Worm (Caenorhabditis elegans): ENCODE data around the gene ZC477.7.

The ZC477.7 gene

DNA sequence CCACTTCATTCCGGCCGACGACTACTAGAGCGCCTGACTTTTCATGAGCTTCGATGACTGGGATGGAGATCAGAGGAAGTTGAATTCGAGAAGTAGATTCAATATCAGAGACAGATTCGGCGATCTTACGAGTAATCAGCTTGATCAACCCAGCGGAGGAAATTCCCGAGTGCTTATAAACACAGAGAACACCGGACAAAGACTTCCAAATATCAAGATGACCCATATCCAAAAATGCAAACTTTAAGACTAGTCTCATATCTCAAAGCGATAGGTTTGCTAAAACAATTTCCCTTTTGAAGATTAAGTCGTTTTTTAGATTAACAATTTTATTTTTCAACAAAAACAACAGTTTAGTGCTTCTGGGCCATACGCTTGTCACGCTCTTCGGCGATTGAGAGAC, 27.9 kb downstream of the ZC477.7 start, which contains the start of gene Y43B11AR.3 (continued):
- TF ChIP-seq F57A8.1 (GFP tag; optimal IDR thresholded peaks at IDR 0.05) (no peak), ZK185.1 (tag; optimal IDR thresholded peaks at IDR 0.05; ENCODE audit: poor library complexity, severe bottlenecking) (no peak), madf-3 (GFP tag; IDR thresholded peaks at IDR 0.05) (peak; percentile 93), him-1 (tag; optimal IDR thresholded peaks at IDR 0.05) (peak; percentile 9), xnd-1 (tag; optimal IDR thresholded peaks at IDR 0.05) (peak; percentile 50), snpc-1.1 (tag; optimal IDR thresholded peaks at IDR 0.05; ENCODE audit: insufficient read depth) (peak; percentile 80), unc-130 (GFP tag; optimal IDR thresholded peaks at IDR 0.05) (peak; percentile 86), egrh-3 (GFP tag; IDR thresholded peaks at IDR 0.05) (no peak), D2030.7 (GFP tag; IDR thresholded peaks at IDR 0.05) (peak; percentile 55; the same call in 1 of the 2 replicates), C06A6.2 (GFP tag; conservative IDR thresholded peaks at IDR 0.05) (no peak), T07F8.4 (tag; optimal IDR thresholded peaks at IDR 0.05) (no peak), lsl-1 (GFP tag; optimal IDR thresholded peaks at IDR 0.05) (peak; percentile 70), F23B12.7 (tag; optimal IDR thresholded peaks at IDR 0.05; ENCODE audit: insufficient read depth) (no peak), zim-3 (tag; optimal IDR thresholded peaks at IDR 0.05) (peak; percentile 63), ccch-3 (GFP tag; optimal IDR thresholded peaks at IDR 0.05) (no peak), athp-1 (tag; optimal IDR thresholded peaks at IDR 0.05) (peak; percentile 83), egl-44 (GFP tag; IDR thresholded peaks at IDR 0.05) (peak; percentile 68; the same call in 1 of the 2 replicates), nfyb-1 (GFP tag; IDR thresholded peaks at IDR 0.05) (peak; percentile 89), nfya-2 (GFP tag; IDR thresholded peaks at IDR 0.05) (no peak), pha-4 (tag; optimal IDR thresholded peaks at IDR 0.05) (no peak), lir-1 (GFP tag; conservative IDR thresholded peaks at IDR 0.05) (0 out of 2 replicates have a peak, but pooled peaks have one; percentile 25), hmg-20 (GFP tag; IDR thresholded peaks at IDR 0.05) (no peak), cebp-1 (GFP tag; IDR thresholded peaks at IDR 0.05) (no peak), cebp-1 (tag; optimal IDR thresholded peaks at IDR 0.05) (peak; percentile 73), ztf-3 (GFP tag; optimal IDR thresholded peaks at IDR 0.05) (no peak), chd-7 (tag; optimal IDR thresholded peaks at IDR 0.05) (no peak), ceh-100 (GFP tag; IDR thresholded peaks at IDR 0.05) (peak; percentile 82), dox-1 (GFP tag; IDR thresholded peaks at IDR 0.05) (peak; percentile 67; the same call in 1 of the 2 replicates), die-1 (tag; optimal IDR thresholded peaks at IDR 0.05) (peak; percentile 76), fkh-3 (tag; optimal IDR thresholded peaks at IDR 0.05) (no peak), ceh-40 (GFP tag; IDR thresholded peaks at IDR 0.05) (peak; percentile 64; the same call in 1 of the 2 replicates), Y56A3A.18 (GFP tag; IDR thresholded peaks at IDR 0.05) (no peak; the same call in none of the 2 replicates), Y67H2A.10 (GFP tag; conservative IDR thresholded peaks at IDR 0.05) (no peak), snpc-4 (GFP tag; optimal IDR thresholded peaks at IDR 0.05) (peak; percentile 72), snpc-4 (tag; optimal IDR thresholded peaks at IDR 0.05) (peak; percentile 36 to 87 (median 72)), B0336.3 (GFP tag; IDR thresholded peaks at IDR 0.05) (peak; percentile 96), pbrm-1 (GFP tag; IDR thresholded peaks at IDR 0.05) (peak; percentile 78), F33H1.4 (GFP tag; IDR thresholded peaks at IDR 0.05) (peak; percentile 65), nhr-27 (tag; optimal IDR thresholded peaks at IDR 0.05) (peak; percentile 2), attf-3 (GFP tag; conservative IDR thresholded peaks at IDR 0.05) (no peak), gei-17 (GFP tag; optimal IDR thresholded peaks at IDR 0.05) (no peak), bed-1 (GFP tag; IDR thresholded peaks at IDR 0.05) (no peak), ztf-26 (tag; optimal IDR thresholded peaks at IDR 0.05) (no peak), snpc-1.3 (tag; optimal IDR thresholded peaks at IDR 0.05; ENCODE audit: insufficient read depth) (peak; percentile 74), unc-62 (GFP tag; optimal IDR thresholded peaks at IDR 0.05) (no peak), ztf-18 (tag; optimal IDR thresholded peaks at IDR 0.05) (peak; percentile 81), B0019.2 (GFP tag; conservative IDR thresholded peaks at IDR 0.05) (peak; percentile 74; the same call in 1 of the 2 replicates), hlh-12 (tag; optimal IDR thresholded peaks at IDR 0.05) (no peak)

All from whole organism, young adult.